Worm (Caenorhabditis elegans): ENCODE results near the gene T28A11.19.

DNA sequence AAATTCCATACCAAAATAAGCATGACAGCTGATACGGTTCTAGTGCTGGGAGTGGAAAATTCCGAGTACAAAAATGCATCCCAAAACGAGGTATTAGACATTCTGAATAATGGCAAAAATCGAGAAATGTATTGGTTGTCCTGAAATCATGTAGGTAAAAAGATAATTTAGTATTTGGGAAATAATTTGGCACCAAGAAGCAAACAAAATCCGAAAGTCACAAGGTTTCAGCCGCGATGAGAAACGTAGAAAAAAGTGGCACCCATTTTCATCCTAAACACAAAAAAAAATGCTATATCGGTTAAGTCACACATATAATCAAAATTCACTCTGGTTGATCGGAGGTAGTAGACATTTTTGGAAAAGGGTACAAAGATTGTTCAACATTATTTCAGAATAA lies 28.4 kb upstream of the T28A11.19 start, which contains the start of gene srx-122:
- TF ChIP-seq nhr-11 (tag; optimal IDR thresholded peaks at IDR 0.05) = no peak
- no peak for TF ChIP-seq F10B5.3 (tag; optimal IDR thresholded peaks at IDR 0.05)
- no peak for TF ChIP-seq ama-1 (optimal IDR thresholded peaks at IDR 0.05)
- TF ChIP-seq nhr-25 (tag; optimal IDR thresholded peaks at IDR 0.05; ENCODE audit: borderline replicate concordance, insufficient read depth) = no peak
- TF ChIP-seq aha-1 (tag) = no peak
- TF ChIP-seq snpc-4 (tag; optimal IDR thresholded peaks at IDR 0.05) = no peak
- TF ChIP-seq mep-1 (tag; optimal IDR thresholded peaks at IDR 0.05) = no peak
- TF ChIP-seq nhr-76 (tag; optimal IDR thresholded peaks at IDR 0.05) = no peak
- TF ChIP-seq ces-1 (GFP tag; optimal IDR thresholded peaks at IDR 0.05) = no peak
- no peak for TF ChIP-seq unc-62 (GFP tag; optimal IDR thresholded peaks at IDR 0.05 in 1 of 2)
- TF ChIP-seq unc-62 (tag; optimal IDR thresholded peaks at IDR 0.05) = no peak
- TF ChIP-seq pha-4 (GFP tag; IDR thresholded peaks at IDR 0.05) = no peak
- TF ChIP-seq pha-4 (tag; optimal IDR thresholded peaks at IDR 0.05) = no peak
- TF ChIP-seq tag-97 (GFP tag; IDR thresholded peaks at IDR 0.05) = no peak
- TF ChIP-seq zag-1 (tag; optimal IDR thresholded peaks at IDR 0.05) = no peak
- no peak for TF ChIP-seq hmg-1.1 (GFP tag; IDR thresholded peaks at IDR 0.05)

Measured in whole organism, L4 larva.